Worm (Caenorhabditis elegans): ENCODE measurements around the gene T04C12.33.
A peak's percentile ranks its signal among the peaks of the same experiment; 100 is the strongest.

T04C12.33 gene

ce11 chrV:11061887-11062286 is 9.9 kb downstream of the T04C12.33 start:
- no peak for TF ChIP-seq aly-2 (tag; optimal IDR thresholded peaks at IDR 0.05)
- no peak for TF ChIP-seq alr-1 (tag; optimal IDR thresholded peaks at IDR 0.05)
- TF ChIP-seq sma-3 (GFP tag; optimal IDR thresholded peaks at IDR 0.05): no peak
- TF ChIP-seq R02D3.7 (tag; optimal IDR thresholded peaks at IDR 0.05): no peak
- TF ChIP-seq gmeb-1 (tag; optimal IDR thresholded peaks at IDR 0.05): no peak
- no peak for TF ChIP-seq mdl-1 (tag; optimal IDR thresholded peaks at IDR 0.05)
- TF ChIP-seq lsy-2 (tag; optimal IDR thresholded peaks at IDR 0.05): no peak
- peak; percentile 23 for TF ChIP-seq nhr-25 (tag; optimal IDR thresholded peaks at IDR 0.05)
- TF ChIP-seq nhr-129 (tag; optimal IDR thresholded peaks at IDR 0.05): peak; percentile 6
- no peak for TF ChIP-seq ama-1 (optimal IDR thresholded peaks at IDR 0.05)

ce11 chrV:11063115-11063514 is 11.1 kb downstream of the T04C12.33 start, which contains the start of gene T04C12.9:
Gene T04C12.9, minus strand, starts transcription at chrV:11063215.
- TF ChIP-seq dmd-4 (tag; optimal IDR thresholded peaks at IDR 0.05) (no peak), unc-55 (GFP tag; optimal IDR thresholded peaks at IDR 0.05) (peak; percentile 34)

DNA sequence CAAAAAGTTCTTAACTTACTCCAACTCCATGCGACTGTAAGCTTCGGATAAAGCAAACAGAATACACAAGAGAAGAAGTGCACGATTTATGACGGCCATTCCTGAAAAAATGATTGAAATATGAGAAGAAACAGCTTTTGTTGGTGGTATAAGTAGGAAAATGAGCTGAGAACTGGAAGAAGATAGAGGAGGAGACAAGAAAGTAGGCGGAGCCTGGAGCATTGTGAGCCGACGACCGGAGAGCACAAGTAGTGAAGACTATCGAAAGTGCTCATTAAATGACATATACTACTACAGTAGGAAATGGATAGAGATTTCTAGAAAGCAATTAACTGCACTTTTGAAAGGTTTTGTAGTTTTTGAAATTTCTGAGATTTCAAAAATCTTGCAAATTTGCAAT is 13.5 kb downstream of the T04C12.33 start, which contains the start of gene nlp-80:
Gene nlp-80 (minus strand): TSS at position 101 of the 400 bp plus-strand sequence.
- TF ChIP-seq lsy-2 (tag; optimal IDR thresholded peaks at IDR 0.05) (no peak), lin-39 (tag; optimal IDR thresholded peaks at IDR 0.05) (no peak), nhr-21 (tag; optimal IDR thresholded peaks at IDR 0.05) (no peak), nhr-23 (tag; optimal IDR thresholded peaks at IDR 0.05) (no peak), sma-3 (GFP tag; optimal IDR thresholded peaks at IDR 0.05) (no peak), mdl-1 (tag; optimal IDR thresholded peaks at IDR 0.05) (no peak), elt-1 (tag; optimal IDR thresholded peaks at IDR 0.05) (no peak), alr-1 (tag; optimal IDR thresholded peaks at IDR 0.05) (no peak), skn-1 (tag; optimal IDR thresholded peaks at IDR 0.05) (no peak), crh-2 (tag; optimal IDR thresholded peaks at IDR 0.05) (no peak), ZK546.5 (tag; optimal IDR thresholded peaks at IDR 0.05) (no peak), nhr-237 (tag; optimal IDR thresholded peaks at IDR 0.05) (no peak), gmeb-1 (tag; optimal IDR thresholded peaks at IDR 0.05) (no peak), nhr-25 (tag; optimal IDR thresholded peaks at IDR 0.05) (no peak), nhr-11 (tag; optimal IDR thresholded peaks at IDR 0.05) (no peak), blmp-1 (tag; optimal IDR thresholded peaks at IDR 0.05; ENCODE audit: insufficient read depth) (no peak), ztf-1 (GFP tag; conservative IDR thresholded peaks at IDR 0.05) (no peak), ama-1 (optimal IDR thresholded peaks at IDR 0.05) (no peak), unc-39 (tag; optimal IDR thresholded peaks at IDR 0.05) (no peak), ztf-4 (tag; optimal IDR thresholded peaks at IDR 0.05) (no peak)

- TF ChIP-seq F13H6.1 (tag; optimal IDR thresholded peaks at IDR 0.05) (peak; percentile 31), nhr-25 (tag; optimal IDR thresholded peaks at IDR 0.05) (peak; percentile 13), nhr-6 (tag; optimal IDR thresholded peaks at IDR 0.05) (no peak), ceh-82 (tag; optimal IDR thresholded peaks at IDR 0.05) (no peak), ztf-1 (GFP tag; conservative IDR thresholded peaks at IDR 0.05) (no peak), zag-1 (tag; optimal IDR thresholded peaks at IDR 0.05) (no peak), nhr-77 (tag; optimal IDR thresholded peaks at IDR 0.05) (no peak), fos-1 (tag; optimal IDR thresholded peaks at IDR 0.05) (peak; percentile 86), gmeb-1 (tag; optimal IDR thresholded peaks at IDR 0.05) (peak; percentile 18), ama-1 (optimal IDR thresholded peaks at IDR 0.05) (no peak), aly-2 (tag; optimal IDR thresholded peaks at IDR 0.05) (no peak), ztf-11 (tag; optimal IDR thresholded peaks at IDR 0.05) (no peak), crh-2 (tag; optimal IDR thresholded peaks at IDR 0.05) (peak; percentile 62), nhr-12 (tag; optimal IDR thresholded peaks at IDR 0.05) (no peak), egl-27 (tag; optimal IDR thresholded peaks at IDR 0.05) (peak; percentile 15), ZK546.5 (tag; optimal IDR thresholded peaks at IDR 0.05) (no peak), dmd-4 (tag; optimal IDR thresholded peaks at IDR 0.05) (no peak), lin-11 (tag; optimal IDR thresholded peaks at IDR 0.05) (no peak), lin-39 (tag; optimal IDR thresholded peaks at IDR 0.05) (no peak), ceh-16 (tag; optimal IDR thresholded peaks at IDR 0.05) (no peak), nhr-23 (tag; optimal IDR thresholded peaks at IDR 0.05) (no peak), sma-9 (GFP tag; optimal IDR thresholded peaks at IDR 0.05) (peak; percentile 51), sma-9 (tag; optimal IDR thresholded peaks at IDR 0.05) (no peak), sma-3 (GFP tag; optimal IDR thresholded peaks at IDR 0.05) (peak; percentile 11), C34F6.9 (tag; optimal IDR thresholded peaks at IDR 0.05) (no peak), elt-1 (tag; optimal IDR thresholded peaks at IDR 0.05) (no peak), nhr-10 (tag; optimal IDR thresholded peaks at IDR 0.05) (no peak), snpc-4 (tag; optimal IDR thresholded peaks at IDR 0.05) (no peak), lsy-2 (tag; optimal IDR thresholded peaks at IDR 0.05) (peak in 1 of 2 experiments; percentile 46), alr-1 (tag; optimal IDR thresholded peaks at IDR 0.05) (no peak), nhr-129 (tag; optimal IDR thresholded peaks at IDR 0.05) (no peak), nhr-11 (tag; optimal IDR thresholded peaks at IDR 0.05) (no peak), nhr-21 (tag; optimal IDR thresholded peaks at IDR 0.05) (peak; percentile 5), skn-1 (tag; optimal IDR thresholded peaks at IDR 0.05) (peak; percentile 78), ztf-4 (tag; optimal IDR thresholded peaks at IDR 0.05) (no peak), peb-1 (tag; optimal IDR thresholded peaks at IDR 0.05) (no peak), nhr-237 (tag; optimal IDR thresholded peaks at IDR 0.05) (no peak), blmp-1 (tag; optimal IDR thresholded peaks at IDR 0.05; ENCODE audit: insufficient read depth) (no peak), mdl-1 (tag; optimal IDR thresholded peaks at IDR 0.05) (peak in 1 of 2 experiments; percentile 33)
Measured at ce11 chrV:11069277-11069676, 17.3 kb downstream of the T04C12.33 start, which contains the start of gene T04C12.8. Gene T04C12.8, minus strand, starts transcription at chrV:11069358.

Data from whole organism, L2 larva.